Fruit fly (Drosophila melanogaster) whole organism, prepupa: ENCODE measurements around the gene CG7140.

Experiments
- Blimp-1 ChIP-seq: fragments of 200-800 bp; sonication (Bioruptor generic); optimal IDR thresholded peaks from 3 replicates; lab custom pipeline; 2017; ENCODE audit warnings: missing biosample characterization, missing genetic modification characterization, mild to moderate bottlenecking, moderate library complexity, missing genetic modification reagents
- CG10631 ChIP-seq: fragments of 200-800 bp; sonication (Bioruptor generic); optimal IDR thresholded peaks from 2 replicates; lab custom pipeline; 2016; ENCODE audit warnings: missing biosample characterization, missing genetic modification characterization
- CG10669 ChIP-seq: fragments of 200-800 bp; sonication (Bioruptor generic); optimal IDR thresholded peaks from 3 replicates; lab custom pipeline; 2018; ENCODE audit warnings: missing biosample characterization, mild to moderate bottlenecking, missing genetic modification characterization, moderate library complexity
- CG11902 ChIP-seq: fragments of 200-800 bp; sonication (Bioruptor generic); optimal IDR thresholded peaks from 3 replicates; lab custom pipeline; 2016; ENCODE audit warnings: missing biosample characterization, missing genetic modification characterization
- CG15336 ChIP-seq: fragments of 200-800 bp; sonication (Bioruptor generic); IDR thresholded peaks from 2 replicates; pipeline ENCODE4 v1.3.6; 2022; ENCODE audit warnings: missing biosample characterization, missing genetic modification characterization
- CG16779 ChIP-seq: fragments of 200-800 bp; sonication (Bioruptor generic); optimal IDR thresholded peaks from 3 replicates; lab custom pipeline; 2017; ENCODE audit warnings: missing biosample characterization, mild to moderate bottlenecking, missing genetic modification characterization
- CG3032 ChIP-seq: fragments of 200-800 bp; optimal IDR thresholded peaks from 2 replicates; lab custom pipeline; 2019; ENCODE audit warnings: missing biosample characterization, mild to moderate bottlenecking, missing genetic modification characterization, moderate library complexity
- CG31627 ChIP-seq: fragments of 200-800 bp; sonication (Bioruptor generic); optimal IDR thresholded peaks from 3 replicates; lab custom pipeline; 2016; ENCODE audit warnings: missing biosample characterization, missing genetic modification characterization
- CG32006 ChIP-seq: fragments of 200-800 bp; sonication (Bioruptor generic); optimal IDR thresholded peaks from 3 replicates; lab custom pipeline; 2017; ENCODE audit warnings: missing biosample characterization, mild to moderate bottlenecking, missing genetic modification characterization
- CG34406 ChIP-seq: fragments of 200-800 bp; sonication (Bioruptor generic); optimal IDR thresholded peaks from 3 replicates; lab custom pipeline; 2016; ENCODE audit warnings: missing biosample characterization, missing genetic modification characterization
- CG6163 ChIP-seq: fragments of 200-800 bp; sonication (Bioruptor generic); IDR thresholded peaks from 3 replicates; pipeline ENCODE4 v1.3.6; 2022; ENCODE audit warnings: missing biosample characterization, missing genetic modification characterization
- CG6854 ChIP-seq: fragments of 200-800 bp; sonication (Bioruptor generic); optimal IDR thresholded peaks from 2 replicates; lab custom pipeline; 2017; ENCODE audit warnings: missing biosample characterization, mild to moderate bottlenecking, missing genetic modification characterization
- CG7368 ChIP-seq: fragments of 200-800 bp; sonication (Bioruptor generic); optimal IDR thresholded peaks from 3 replicates; lab custom pipeline; 2016; ENCODE audit warnings: missing biosample characterization, missing genetic modification characterization
- CG8319 ChIP-seq: fragments of 200-800 bp; sonication (Bioruptor generic); optimal IDR thresholded peaks from 3 replicates; lab custom pipeline; 2016; ENCODE audit warnings: missing biosample characterization, missing genetic modification characterization
- CG9139 ChIP-seq: fragments of 200-800 bp; sonication (Bioruptor generic); optimal IDR thresholded peaks from 3 replicates; lab custom pipeline; 2017; ENCODE audit warnings: missing biosample characterization, mild to moderate bottlenecking, missing genetic modification characterization
- Eip75B ChIP-seq: fragments of 200-800 bp; sonication (Bioruptor generic); optimal IDR thresholded peaks from 3 replicates; lab custom pipeline; 2016; ENCODE audit warnings: missing biosample characterization, missing genetic modification characterization
- Eip78C ChIP-seq: fragments of 200-800 bp; sonication (Bioruptor generic); peaks from one replicate; lab custom pipeline; 2016; ENCODE audit warnings: missing biosample characterization, missing genetic modification characterization
- Eip93F ChIP-seq: fragments of 200-800 bp; sonication (Bioruptor generic); optimal IDR thresholded peaks from 2 replicates; lab custom pipeline; 2016; ENCODE audit warnings: missing biosample characterization, mild to moderate bottlenecking, missing genetic modification characterization
- Hr39 ChIP-seq: fragments of 200-800 bp; sonication (Bioruptor generic); optimal IDR thresholded peaks from 2 replicates; lab custom pipeline; 2016; ENCODE audit warnings: missing biosample characterization, missing genetic modification characterization
- Hr4 ChIP-seq: fragments of 200-800 bp; sonication (Bioruptor generic); optimal IDR thresholded peaks from 3 replicates; lab custom pipeline; 2016; ENCODE audit warnings: missing biosample characterization, missing genetic modification characterization
- Lpt ChIP-seq: fragments of 200-800 bp; sonication (Bioruptor generic); optimal IDR thresholded peaks from 3 replicates; lab custom pipeline; 2016; ENCODE audit warnings: missing biosample characterization, missing genetic modification characterization
- Met ChIP-seq: fragments of 200-800 bp; sonication (Bioruptor generic); optimal IDR thresholded peaks from 3 replicates; lab custom pipeline; 2016; ENCODE audit warnings: missing biosample characterization, missing genetic modification characterization
- OdsH ChIP-seq: fragments of 200-800 bp; sonication (Bioruptor generic); optimal IDR thresholded peaks from 3 replicates; lab custom pipeline; 2016; ENCODE audit warnings: missing biosample characterization, missing genetic modification characterization
- Smox ChIP-seq: fragments of 200-800 bp; sonication (Bioruptor generic); optimal IDR thresholded peaks from 3 replicates; lab custom pipeline; 2016; ENCODE audit warnings: missing biosample characterization, missing genetic modification characterization
- Sox14 ChIP-seq: fragments of 200-800 bp; sonication (Bioruptor generic); optimal IDR thresholded peaks from 3 replicates; lab custom pipeline; 2016; ENCODE audit warnings: missing biosample characterization, missing genetic modification characterization
- Sox15 ChIP-seq: fragments of 200-800 bp; sonication (Bioruptor generic); optimal IDR thresholded peaks from 3 replicates; lab custom pipeline; 2016; ENCODE audit warnings: missing biosample characterization, missing genetic modification characterization
- achi ChIP-seq: fragments of 200-800 bp; sonication (Bioruptor generic); optimal IDR thresholded peaks from 3 replicates; lab custom pipeline; 2016; ENCODE audit warnings: missing biosample characterization, missing genetic modification characterization
- acj6 ChIP-seq: fragments of 200-800 bp; sonication (Bioruptor generic); optimal IDR thresholded peaks from 3 replicates; lab custom pipeline; 2016; ENCODE audit warnings: missing biosample characterization, missing genetic modification characterization
- cyc ChIP-seq: fragments of 200-800 bp; sonication (Bioruptor generic); optimal IDR thresholded peaks from 3 replicates; lab custom pipeline; 2016; ENCODE audit warnings: missing biosample characterization, missing genetic modification characterization
- dsx ChIP-seq: fragments of 200-800 bp; optimal IDR thresholded peaks from 3 replicates; lab custom pipeline; 2019; ENCODE audit warnings: missing biosample characterization, mild to moderate bottlenecking, missing genetic modification characterization, moderate library complexity; ENCODE audit not compliant: poor library complexity, severe bottlenecking
- esn ChIP-seq: fragments of 200-800 bp; sonication (Bioruptor generic); optimal IDR thresholded peaks from 2 replicates; lab custom pipeline; 2016; ENCODE audit warnings: missing biosample characterization, mild to moderate bottlenecking, missing genetic modification characterization, moderate library complexity
- fd85E ChIP-seq: fragments of 200-800 bp; sonication (Bioruptor generic); optimal IDR thresholded peaks from 3 replicates; lab custom pipeline; 2016; ENCODE audit warnings: missing biosample characterization, missing genetic modification characterization
- lz ChIP-seq: fragments of 200-800 bp; sonication (Bioruptor generic); optimal IDR thresholded peaks from 3 replicates; lab custom pipeline; 2016; ENCODE audit warnings: missing biosample characterization, missing genetic modification characterization
- net ChIP-seq: fragments of 200-800 bp; sonication (Bioruptor generic); optimal IDR thresholded peaks from 3 replicates; lab custom pipeline; 2016; ENCODE audit warnings: missing biosample characterization, missing genetic modification characterization
- pdm3 ChIP-seq: fragments of 200-800 bp; sonication (Bioruptor generic); optimal IDR thresholded peaks from 3 replicates; lab custom pipeline; 2016; ENCODE audit warnings: missing biosample characterization, missing genetic modification characterization
- salr ChIP-seq, 2 experiments: fragments of 200-800 bp; sonication (Bioruptor generic); optimal IDR thresholded peaks; 3 replicates each; lab custom pipeline; 2016 to 2018; ENCODE audit warnings: missing biosample characterization in 2 of 2, missing genetic modification characterization in 2 of 2, mild to moderate bottlenecking in 1 of 2
- spab ChIP-seq: fragments of 200-800 bp; sonication (Bioruptor generic); optimal IDR thresholded peaks from 2 replicates; lab custom pipeline; 2017; ENCODE audit warnings: missing biosample characterization, mild to moderate bottlenecking, missing genetic modification characterization, missing genetic modification reagents
- svp ChIP-seq: fragments of 200-800 bp; sonication (Bioruptor generic); peaks from one replicate; lab custom pipeline; 2016; ENCODE audit warnings: missing biosample characterization, missing genetic modification characterization
- topi ChIP-seq: fragments of 200-800 bp; sonication (Bioruptor generic); optimal IDR thresholded peaks from 3 replicates; lab custom pipeline; 2016; ENCODE audit warnings: missing biosample characterization, missing genetic modification characterization

The CG7140 gene

dm6 chr3L:22072824-22073223 lies 44.7 kb upstream of the CG7140 start:
- TF ChIP-seq Smox (peak; percentile 1), Met (GFP tag; lab: Kevin White, UChicago) (peak; percentile 35), CG34406 (no peak), pdm3 (GFP tag; lab: Kevin White, UChicago) (peak; percentile 3), CG16779 (no peak), Lpt (no peak), CG6163 (GFP tag; lab: Robert Waterston, UW) (no peak), CG31627 (GFP tag; lab: Kevin White, UChicago) (peak; percentile 35), CG11902 (GFP tag; lab: Kevin White, UChicago) (no peak), lz (GFP tag; lab: Kevin White, UChicago) (no peak), Eip78C (peak; percentile 74), net (GFP tag; lab: Kevin White, UChicago) (no peak), spab (no peak), CG7368 (GFP tag; lab: Kevin White, UChicago) (no peak), CG6854 (GFP tag; lab: Kevin White, UChicago) (no peak), topi (no peak), OdsH (GFP tag; lab: Kevin White, UChicago) (no peak), Hr39 (GFP tag; lab: Kevin White, UChicago) (peak; percentile 36), CG15336 (GFP tag; lab: Robert Waterston, UW) (no peak), svp (peak; percentile 49), Hr4 (GFP tag; lab: Kevin White, UChicago) (peak; percentile 34), Blimp-1 (GFP tag; lab: Kevin White, UChicago) (no peak), CG32006 (GFP tag; lab: Kevin White, UChicago) (peak; percentile 32), cyc (GFP tag; lab: Kevin White, UChicago) (peak; percentile 13), achi (GFP tag; lab: Kevin White, UChicago) (peak; percentile 17), dsx (no peak), salr (GFP tag; optimal IDR thresholded peaks at IDR 0.05; lab: Kevin White, UChicago) (no peak), Eip93F (GFP tag; lab: Kevin White, UChicago) (no peak), CG8319 (GFP tag; lab: Kevin White, UChicago) (peak; percentile 7), Sox14 (no peak), fd85E (GFP tag; lab: Kevin White, UChicago) (no peak)

DNA sequence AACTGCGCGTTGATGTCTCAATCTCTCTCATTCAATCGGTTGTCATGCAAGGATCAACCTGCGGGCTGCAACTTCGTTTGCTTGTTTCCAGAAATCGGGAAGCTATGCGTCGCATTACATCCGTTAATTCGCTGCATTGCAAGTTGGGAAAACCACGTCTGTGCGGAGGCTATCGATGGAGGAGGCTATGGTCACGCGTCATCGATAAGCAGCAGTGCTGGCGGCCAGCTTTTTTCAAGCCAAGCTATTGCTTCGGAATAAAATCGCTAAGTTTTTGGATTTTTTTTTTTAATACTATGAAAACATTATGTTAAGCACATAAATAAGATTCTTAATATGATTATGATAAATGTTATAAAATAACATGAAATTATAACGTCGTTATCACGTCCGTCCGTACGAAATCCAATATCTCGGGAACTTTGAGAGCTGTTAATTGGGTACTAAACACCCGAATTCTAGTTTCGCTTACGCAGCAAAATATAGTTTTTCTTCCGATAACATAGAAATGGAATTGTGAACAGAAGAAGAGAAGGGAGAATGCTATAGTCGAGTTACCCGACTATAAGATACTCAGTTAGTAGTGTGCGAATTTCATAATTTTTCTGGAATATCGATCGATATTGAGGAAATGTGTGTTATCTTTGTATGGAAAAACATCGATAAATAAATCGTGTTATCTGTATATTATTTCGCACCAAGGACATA lies 43.7 kb upstream of the CG7140 start, which contains the start of gene CG7139:
CG7139 (minus strand) TSS at position 162 of the 708 bp plus-strand sequence.
- TF ChIP-seq acj6 (GFP tag; lab: Kevin White, UChicago) (peak; percentile 26), Eip75B (no peak), OdsH (GFP tag; lab: Kevin White, UChicago) (peak; percentile 1), Eip78C (peak; percentile 80), cyc (GFP tag; lab: Kevin White, UChicago) (peak; percentile 3), salr (GFP tag; optimal IDR thresholded peaks at IDR 0.05; lab: Kevin White, UChicago) (peak in 1 of 2 experiments; percentile 36), esn (peak; percentile 51), CG6163 (GFP tag; lab: Robert Waterston, UW) (no peak), svp (peak; percentile 52), CG31627 (GFP tag; lab: Kevin White, UChicago) (peak; percentile 45), CG32006 (GFP tag; lab: Kevin White, UChicago) (peak; percentile 24), CG8319 (GFP tag; lab: Kevin White, UChicago) (peak; percentile 2), Sox15 (GFP tag; lab: Kevin White, UChicago) (no peak), spab (no peak), Hr39 (GFP tag; lab: Kevin White, UChicago) (peak; percentile 26), pdm3 (GFP tag; lab: Kevin White, UChicago) (peak; percentile 37), Met (GFP tag; lab: Kevin White, UChicago) (peak; percentile 39), CG3032 (peak; percentile 10), Sox14 (peak; percentile 2), CG10631 (GFP tag; lab: Kevin White, UChicago) (peak; percentile 29), CG10669 (GFP tag; lab: Kevin White, UChicago) (no peak), CG6854 (GFP tag; lab: Kevin White, UChicago) (peak; percentile 40), Smox (peak; percentile 16), lz (GFP tag; lab: Kevin White, UChicago) (peak; percentile 16), Hr4 (GFP tag; lab: Kevin White, UChicago) (peak; percentile 38), CG9139 (no peak)
